Worm (Caenorhabditis elegans): ENCODE results near the gene C23H4.8.
A peak's percentile ranks its signal among the peaks of the same experiment; 100 is the strongest.

Gene C23H4.8

ce11 chrX:12207078-12207477 lies 10.0 kb upstream of the C23H4.8 start:
- no peak for TF ChIP-seq nhr-12 (tag; optimal IDR thresholded peaks at IDR 0.05)
- TF ChIP-seq nhr-21 (tag; optimal IDR thresholded peaks at IDR 0.05), result no peak
- TF ChIP-seq alr-1 (tag; optimal IDR thresholded peaks at IDR 0.05), result no peak
- TF ChIP-seq ceh-82 (tag; optimal IDR thresholded peaks at IDR 0.05), result no peak
- no peak for TF ChIP-seq lin-11 (tag; optimal IDR thresholded peaks at IDR 0.05)
- TF ChIP-seq Y55F3AM.14 (GFP tag; optimal IDR thresholded peaks at IDR 0.05), result no peak

DNA sequence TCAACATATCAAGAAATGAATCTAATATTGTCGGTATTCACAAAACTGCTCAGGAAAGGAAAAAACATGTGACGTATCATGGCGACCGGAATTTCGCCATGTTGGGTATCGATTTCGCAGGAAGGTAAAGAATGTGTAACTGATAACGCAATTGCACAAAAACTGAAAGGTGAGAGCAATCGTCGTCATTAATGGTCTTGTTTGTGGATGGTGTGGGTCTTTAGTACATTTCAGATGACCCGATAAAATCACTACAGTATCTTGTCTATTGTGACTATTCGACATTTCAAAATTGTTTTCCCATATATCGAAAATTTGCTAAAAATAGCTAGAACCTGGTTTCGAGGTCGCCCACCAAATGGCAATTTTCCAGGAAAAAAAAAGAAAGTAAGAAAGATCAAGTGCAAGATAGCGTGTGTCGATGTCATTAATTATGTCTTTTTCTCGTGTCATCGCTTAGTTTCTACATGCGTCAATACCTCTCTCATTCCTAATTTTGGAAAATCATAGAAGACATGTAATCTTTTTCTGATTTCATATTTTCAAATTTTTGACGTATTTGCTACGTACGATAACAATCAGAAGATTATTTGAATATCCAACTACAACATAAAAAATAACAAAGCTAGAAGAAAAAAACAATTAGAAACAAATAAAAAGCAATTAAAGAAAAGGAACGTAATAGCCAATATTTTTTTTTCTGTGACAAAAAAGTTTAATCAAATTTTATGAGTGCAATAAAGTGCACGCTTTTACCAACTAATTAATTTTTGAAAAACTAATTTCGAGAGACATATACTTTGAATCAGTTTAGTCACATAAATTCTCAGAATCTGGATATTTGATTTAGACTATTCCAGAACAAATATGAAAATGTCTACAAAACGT lies 6.7 kb upstream of the C23H4.8 start:
- TF ChIP-seq C34F6.9 (tag; optimal IDR thresholded peaks at IDR 0.05) (peak; percentile 12), ztf-1 (GFP tag; conservative IDR thresholded peaks at IDR 0.05) (no peak), lin-39 (tag; optimal IDR thresholded peaks at IDR 0.05) (peak; percentile 64), F13H6.1 (tag; optimal IDR thresholded peaks at IDR 0.05) (no peak), unc-62 (GFP tag; optimal IDR thresholded peaks at IDR 0.05) (no peak), nhr-21 (tag; optimal IDR thresholded peaks at IDR 0.05) (peak; percentile 15), nhr-6 (tag; optimal IDR thresholded peaks at IDR 0.05) (no peak), fos-1 (tag; optimal IDR thresholded peaks at IDR 0.05) (peak; percentile 23), sma-3 (GFP tag; optimal IDR thresholded peaks at IDR 0.05) (no peak), unc-39 (tag; optimal IDR thresholded peaks at IDR 0.05) (no peak)

DNA sequence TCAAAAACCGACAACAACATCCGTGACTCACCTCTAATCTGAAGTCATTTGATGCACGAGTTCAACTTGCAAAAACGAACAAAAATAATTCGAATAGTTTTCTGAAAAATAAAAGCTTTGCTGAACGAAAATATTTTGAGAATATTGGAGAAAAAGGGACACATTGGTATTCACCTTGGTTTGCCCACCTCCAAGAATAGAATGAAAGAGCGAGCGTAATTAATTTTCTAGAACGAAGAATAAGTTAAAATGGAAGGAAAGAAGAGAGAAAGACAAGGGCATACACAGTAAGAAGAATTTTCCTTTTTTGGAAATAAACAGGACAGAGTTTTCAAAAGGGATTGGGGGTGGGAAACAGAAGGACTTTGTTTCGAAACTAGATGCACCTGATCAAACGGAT lies 4.2 kb upstream of the C23H4.8 start, which contains the start of gene cab-1:
Gene cab-1, minus strand, starts transcription at position 101 of the 400 bp plus-strand sequence.
- TF ChIP-seq Y55F3AM.14 (GFP tag; optimal IDR thresholded peaks at IDR 0.05) (no peak), ceh-16 (tag; optimal IDR thresholded peaks at IDR 0.05) (no peak), alr-1 (tag; optimal IDR thresholded peaks at IDR 0.05) (no peak), skn-1 (tag; optimal IDR thresholded peaks at IDR 0.05) (no peak), egl-27 (tag; optimal IDR thresholded peaks at IDR 0.05) (no peak), lin-39 (tag; optimal IDR thresholded peaks at IDR 0.05) (no peak), C34F6.9 (tag; optimal IDR thresholded peaks at IDR 0.05) (no peak), nhr-77 (tag; optimal IDR thresholded peaks at IDR 0.05) (no peak), nhr-237 (tag; optimal IDR thresholded peaks at IDR 0.05) (no peak), blmp-1 (tag; optimal IDR thresholded peaks at IDR 0.05; ENCODE audit: insufficient read depth) (no peak), zag-1 (tag; optimal IDR thresholded peaks at IDR 0.05) (no peak), lin-11 (tag; optimal IDR thresholded peaks at IDR 0.05) (no peak), nhr-10 (tag; optimal IDR thresholded peaks at IDR 0.05) (no peak), mdl-1 (tag; optimal IDR thresholded peaks at IDR 0.05) (no peak), crh-2 (tag; optimal IDR thresholded peaks at IDR 0.05) (no peak), nhr-11 (tag; optimal IDR thresholded peaks at IDR 0.05) (no peak), ztf-11 (tag; optimal IDR thresholded peaks at IDR 0.05) (no peak), gmeb-1 (tag; optimal IDR thresholded peaks at IDR 0.05) (no peak), ztf-1 (GFP tag; conservative IDR thresholded peaks at IDR 0.05) (no peak)

ce11 chrX:12219477-12219876 lies 2.4 kb downstream of the C23H4.8 start, which contains the start of gene cest-8:
Gene cest-8, plus strand, starts transcription at chrX:12219660.
- TF ChIP-seq ceh-82 (tag; optimal IDR thresholded peaks at IDR 0.05), result no peak
- TF ChIP-seq lin-11 (tag; optimal IDR thresholded peaks at IDR 0.05), result no peak
- TF ChIP-seq nhr-129 (tag; optimal IDR thresholded peaks at IDR 0.05), result no peak
- TF ChIP-seq elt-3 (tag; optimal IDR thresholded peaks at IDR 0.05), result no peak
- TF ChIP-seq sem-4 (tag; optimal IDR thresholded peaks at IDR 0.05), result no peak
- no peak for TF ChIP-seq unc-62 (GFP tag; optimal IDR thresholded peaks at IDR 0.05)
- TF ChIP-seq ztf-1 (GFP tag; conservative IDR thresholded peaks at IDR 0.05), result no peak
- no peak for TF ChIP-seq ztf-4 (tag; optimal IDR thresholded peaks at IDR 0.05)
- no peak for TF ChIP-seq dmd-4 (tag; optimal IDR thresholded peaks at IDR 0.05)
- no peak for TF ChIP-seq ZK546.5 (tag; optimal IDR thresholded peaks at IDR 0.05)
- no peak for TF ChIP-seq nhr-25 (tag; optimal IDR thresholded peaks at IDR 0.05)
- TF ChIP-seq sma-9 (GFP tag; optimal IDR thresholded peaks at IDR 0.05), result no peak
- TF ChIP-seq sma-9 (tag; optimal IDR thresholded peaks at IDR 0.05), result no peak
- no peak for TF ChIP-seq crh-2 (tag; optimal IDR thresholded peaks at IDR 0.05)
- TF ChIP-seq lsy-2 (tag; optimal IDR thresholded peaks at IDR 0.05), result no peak
